Fruit fly (Drosophila melanogaster): ENCODE results near the gene tHMG2.

The tHMG2 gene

dm6 chr3R:22447195-22447873 lies 45.4 kb upstream of the tHMG2 start, which contains the start of gene CG34288 (continued):
- TF ChIP-seq Poxn (GFP tag; IDR thresholded peaks at IDR 0.05) (no peak; the same call in 1 of the 2 replicates), HLH3B (GFP tag; IDR thresholded peaks at IDR 0.05) (0 out of 2 replicates have a peak, but pooled peaks have one; percentile 9), stc (GFP tag; IDR thresholded peaks at IDR 0.05) (no peak), Hey (tag; optimal IDR thresholded peaks at IDR 0.05) (peak; percentile 11), CG10321 (GFP tag; IDR thresholded peaks at IDR 0.05) (no peak), Nf-YB (GFP tag; optimal IDR thresholded peaks at IDR 0.05) (no peak), CG14014 (GFP tag; IDR thresholded peaks at IDR 0.05) (peak; percentile 55; the same call in 1 of the 2 replicates), CG3995 (GFP tag; optimal IDR thresholded peaks at IDR 0.05) (no peak), grau (tag; optimal IDR thresholded peaks at IDR 0.05) (no peak), CG3163 (GFP tag; optimal IDR thresholded peaks at IDR 0.05) (peak; percentile 26), kni (GFP tag; optimal IDR thresholded peaks at IDR 0.05) (no peak), Antp (GFP tag; optimal IDR thresholded peaks at IDR 0.05) (peak; percentile 68), dpn (GFP tag; optimal IDR thresholded peaks at IDR 0.05) (peak in 1 of 2 experiments; percentile 21), sd (tag; optimal IDR thresholded peaks at IDR 0.05) (peak; percentile 73), Myb (GFP tag; optimal IDR thresholded peaks at IDR 0.05) (no peak), CTCF (GFP tag; optimal IDR thresholded peaks at IDR 0.05) (no peak), aop (GFP tag; IDR thresholded peaks at IDR 0.05) (no peak), CG14667 (GFP tag; IDR thresholded peaks at IDR 0.05) (no peak), Xrp1 (GFP tag; IDR thresholded peaks at IDR 0.05) (peak; percentile 41; the same call in 1 of the 2 replicates), Spps (tag; optimal IDR thresholded peaks at IDR 0.05) (no peak), pfk (GFP tag; optimal IDR thresholded peaks at IDR 0.05) (no peak), pum (GFP tag; optimal IDR thresholded peaks at IDR 0.05) (no peak), tap (tag; optimal IDR thresholded peaks at IDR 0.05) (peak; percentile 30), CG12659 (GFP tag; optimal IDR thresholded peaks at IDR 0.05) (no peak), Dfd (GFP tag; optimal IDR thresholded peaks at IDR 0.05) (no peak), gt (GFP tag; IDR thresholded peaks at IDR 0.05) (no peak), HLHmδ (GFP tag; optimal IDR thresholded peaks at IDR 0.05) (no peak), ro (GFP tag; IDR thresholded peaks at IDR 0.05) (no peak), CHES-1-like (GFP tag; optimal IDR thresholded peaks at IDR 0.05) (peak; percentile 28), Tbp (GFP tag; optimal IDR thresholded peaks at IDR 0.05) (no peak), Hsf (GFP tag; optimal IDR thresholded peaks at IDR 0.05) (no peak), vnd (GFP tag; IDR thresholded peaks at IDR 0.05; ENCODE audit: partially characterized antibody) (no peak), klu (GFP tag; IDR thresholded peaks at IDR 0.05) (no peak), CG6813 (GFP tag; optimal IDR thresholded peaks at IDR 0.05) (no peak), inv (GFP tag; IDR thresholded peaks at IDR 0.05; ENCODE audit: partially characterized antibody) (no peak), sisA (GFP tag; IDR thresholded peaks at IDR 0.05) (peak; percentile 51; the same call in 1 of the 2 replicates), Hmr (GFP tag; optimal IDR thresholded peaks at IDR 0.05) (no peak), prd (optimal IDR thresholded peaks at IDR 0.05) (no peak), prd (GFP tag; IDR thresholded peaks at IDR 0.05) (peak; percentile 47), nau (GFP tag; optimal IDR thresholded peaks at IDR 0.05) (no peak), CG6654 (GFP tag; optimal IDR thresholded peaks at IDR 0.05) (no peak), crc (GFP tag; optimal IDR thresholded peaks at IDR 0.05) (no peak), lilli (GFP tag; optimal IDR thresholded peaks at IDR 0.05) (no peak), Optix (GFP tag; IDR thresholded peaks at IDR 0.05) (0 out of 3 replicates have a peak, but pooled peaks have one; percentile 29), mam (GFP tag; optimal IDR thresholded peaks at IDR 0.05) (peak; percentile 34), CG12236 (GFP tag; optimal IDR thresholded peaks at IDR 0.05) (no peak), croc (GFP tag; conservative IDR thresholded peaks at IDR 0.05) (no peak), CG8359 (GFP tag; optimal IDR thresholded peaks at IDR 0.05; ENCODE audit: borderline replicate concordance) (no peak), CG1602 (GFP tag; optimal IDR thresholded peaks at IDR 0.05) (no peak), tup (GFP tag; optimal IDR thresholded peaks at IDR 0.05) (no peak), CG4282 (GFP tag; optimal IDR thresholded peaks at IDR 0.05) (no peak)
